Fruit fly (Drosophila melanogaster) whole organism, wandering third instar larva: Measurements from ENCODE around the gene Gfat2.

Experiments used
- Abd-B ChIP-seq: fragments of >200 bp; optimal IDR thresholded peaks from 2 replicates; lab custom pipeline; 2017; ENCODE audit warnings: missing biosample characterization, missing genetic modification characterization
- CG32264 ChIP-seq: fragments of 200-800 bp; sonication (Bioruptor generic); optimal IDR thresholded peaks from 2 replicates; lab custom pipeline; 2016; ENCODE audit warnings: missing biosample characterization, missing genetic modification characterization
- CG9705 ChIP-seq: fragments of 200-800 bp; sonication (Bioruptor generic); optimal IDR thresholded peaks from 2 replicates; lab custom pipeline; 2018; ENCODE audit warnings: missing biosample characterization, mild to moderate bottlenecking, missing genetic modification characterization
- CrebA ChIP-seq: fragments of 200-800 bp; sonication (Bioruptor generic); optimal IDR thresholded peaks from 2 replicates; lab custom pipeline; 2016; ENCODE audit warnings: missing biosample characterization, mild to moderate bottlenecking, missing genetic modification characterization, borderline replicate concordance
- Dfd ChIP-seq: fragments of >200 bp; optimal IDR thresholded peaks from 2 replicates; lab custom pipeline; 2017; ENCODE audit warnings: missing biosample characterization, missing genetic modification characterization
- Dif ChIP-seq: fragments of 200-275, 200-300 bp; sonication (Bioruptor generic); optimal IDR thresholded peaks from 2 replicates; lab custom pipeline; 2018; ENCODE audit warnings: missing biosample characterization, missing genetic modification characterization; ENCODE audit not compliant: partially characterized antibody
- GATAd ChIP-seq: sonication (Bioruptor generic); optimal IDR thresholded peaks from 2 replicates; lab custom pipeline; 2016; ENCODE audit warnings: missing biosample characterization, missing genetic modification characterization
- HLH106 ChIP-seq: fragments of 200-800 bp; optimal IDR thresholded peaks from 3 replicates; lab custom pipeline; 2019; ENCODE audit warnings: missing biosample characterization, mild to moderate bottlenecking, missing genetic modification characterization, moderate library complexity
- Hnf4 ChIP-seq: fragments of 200-800 bp; sonication (Bioruptor generic); optimal IDR thresholded peaks from 2 replicates; lab custom pipeline; 2016; ENCODE audit warnings: missing biosample characterization, mild to moderate bottlenecking, missing genetic modification characterization
- Hr78 ChIP-seq: fragments of >200 bp; optimal IDR thresholded peaks from 2 replicates; lab custom pipeline; 2017; ENCODE audit warnings: missing biosample characterization, missing genetic modification characterization
- Hr83 ChIP-seq: fragments of 200-300 bp; sonication (Bioruptor generic); optimal IDR thresholded peaks from 2 replicates; lab custom pipeline; 2016; ENCODE audit warnings: missing biosample characterization, mild to moderate bottlenecking, missing genetic modification characterization, moderate library complexity; ENCODE audit not compliant: poor library complexity, severe bottlenecking
- Jra ChIP-seq: sonication (Bioruptor generic); optimal IDR thresholded peaks from 2 replicates; lab custom pipeline; 2016; ENCODE audit warnings: missing biosample characterization, missing genetic modification characterization
- Mio ChIP-seq: sonication (Bioruptor generic); optimal IDR thresholded peaks from 2 replicates; lab custom pipeline; 2016; ENCODE audit warnings: missing biosample characterization, missing genetic modification characterization
- Myc ChIP-seq: fragments of >200 bp; optimal IDR thresholded peaks from 2 replicates; lab custom pipeline; 2017
- N ChIP-seq: fragments of >200 bp; optimal IDR thresholded peaks from 2 replicates; lab custom pipeline; 2018; ENCODE audit warnings: missing biosample characterization, missing external identifiers, missing genetic modification characterization
- OdsH ChIP-seq: fragments of 200-800 bp; sonication (Bioruptor generic); optimal IDR thresholded peaks from 2 replicates; lab custom pipeline; 2016; ENCODE audit warnings: missing biosample characterization, mild to moderate bottlenecking, missing genetic modification characterization
- Rel ChIP-seq, 2 experiments: fragments of 200-800 bp; sonication (Bioruptor generic) in 1 of 2; optimal IDR thresholded peaks; 2 replicates in 1 of 2; 3 replicates in 1 of 2; lab custom pipeline; 2016 to 2019; ENCODE audit warnings: mild to moderate bottlenecking in 2 of 2, missing biosample characterization in 2 of 2, missing genetic modification characterization in 2 of 2, moderate library complexity in 1 of 2
- Sp1 ChIP-seq: fragments of 200-800 bp; sonication (Bioruptor generic); optimal IDR thresholded peaks from 3 replicates; lab custom pipeline; 2019; ENCODE audit warnings: missing biosample characterization, mild to moderate bottlenecking, missing genetic modification characterization, moderate library complexity
- Vsx2 ChIP-seq: fragments of 200-300, 225-300 bp; sonication (Bioruptor generic); optimal IDR thresholded peaks from 2 replicates; lab custom pipeline; 2018; ENCODE audit warnings: missing biosample characterization, missing genetic modification characterization; ENCODE audit not compliant: partially characterized antibody
- br ChIP-seq: fragments of 200-800 bp; sonication (Bioruptor generic); optimal IDR thresholded peaks from 2 replicates; lab custom pipeline; 2016; ENCODE audit warnings: missing biosample characterization, missing genetic modification characterization
- brk ChIP-seq: fragments of 200-800 bp; sonication (Bioruptor generic); optimal IDR thresholded peaks from 2 replicates; lab custom pipeline; 2016; ENCODE audit warnings: missing biosample characterization, mild to moderate bottlenecking, missing genetic modification characterization
- dl ChIP-seq, 2 experiments: fragments of 175-275, 200-275 bp in 1 of 2; fragments of 200-275 bp in 1 of 2; sonication (Bioruptor generic); optimal IDR thresholded peaks; lab custom pipeline; 2018; ENCODE audit warnings: mild to moderate bottlenecking in 2 of 2, missing biosample characterization in 2 of 2, missing genetic modification characterization in 2 of 2, moderate library complexity in 2 of 2; ENCODE audit not compliant: partially characterized antibody in 2 of 2, insufficient read depth in 1 of 2
- dmrt93B ChIP-seq: fragments of 200-800 bp; sonication (Bioruptor generic); optimal IDR thresholded peaks from 2 replicates; lab custom pipeline; 2018; ENCODE audit warnings: missing biosample characterization, mild to moderate bottlenecking, missing genetic modification characterization
- dsf ChIP-seq: sonication (Bioruptor generic); optimal IDR thresholded peaks from 2 replicates; lab custom pipeline; 2016; ENCODE audit warnings: missing biosample characterization, missing genetic modification characterization, borderline replicate concordance
- ey ChIP-seq: fragments of 200-800 bp; sonication (Bioruptor generic); optimal IDR thresholded peaks from 2 replicates; lab custom pipeline; 2016; ENCODE audit warnings: missing biosample characterization, missing genetic modification characterization
- foxo ChIP-seq, 2 experiments: fragments of 200-800 bp; sonication (Bioruptor generic); optimal IDR thresholded peaks; 2 replicates in 1 of 2; 3 replicates in 1 of 2; lab custom pipeline; 2016 to 2017; ENCODE audit warnings: missing biosample characterization in 2 of 2, missing genetic modification characterization in 2 of 2
- fru ChIP-seq: fragments of 200-800 bp; sonication (Bioruptor generic); optimal IDR thresholded peaks from 3 replicates; lab custom pipeline; 2016; ENCODE audit warnings: missing biosample characterization, mild to moderate bottlenecking, missing genetic modification characterization
- h ChIP-seq: fragments of 200-800 bp; sonication (Bioruptor generic); optimal IDR thresholded peaks from 3 replicates; lab custom pipeline; 2016; ENCODE audit warnings: missing biosample characterization, mild to moderate bottlenecking, missing genetic modification characterization
- jim ChIP-seq: fragments of 175-275, 200-325 bp; sonication (Bioruptor generic); optimal IDR thresholded peaks from 2 replicates; lab custom pipeline; 2016; ENCODE audit warnings: missing biosample characterization, mild to moderate bottlenecking, missing genetic modification characterization
- lola ChIP-seq: fragments of >200 bp; optimal IDR thresholded peaks from 2 replicates; lab custom pipeline; 2017; ENCODE audit warnings: missing biosample characterization, missing genetic modification characterization
- pan ChIP-seq: fragments of >200 bp; optimal IDR thresholded peaks from 2 replicates; lab custom pipeline; 2017
- psq ChIP-seq: fragments of 200-800 bp; sonication (Bioruptor generic); optimal IDR thresholded peaks from 3 replicates; lab custom pipeline; 2017; ENCODE audit warnings: missing biosample characterization, mild to moderate bottlenecking, missing genetic modification characterization, moderate library complexity
- rgr ChIP-seq: fragments of 200-800 bp; sonication (Bioruptor generic); optimal IDR thresholded peaks from 3 replicates; lab custom pipeline; 2016; ENCODE audit warnings: missing biosample characterization, mild to moderate bottlenecking, missing genetic modification characterization
- sage ChIP-seq: fragments of 200-800 bp; sonication (Bioruptor generic); optimal IDR thresholded peaks from 2 replicates; lab custom pipeline; 2016; ENCODE audit warnings: missing biosample characterization, mild to moderate bottlenecking, missing genetic modification characterization
- sv ChIP-seq: fragments of 200-800 bp; sonication (Bioruptor generic); optimal IDR thresholded peaks from 3 replicates; lab custom pipeline; 2016; ENCODE audit warnings: missing biosample characterization, missing genetic modification characterization
- tai ChIP-seq: sonication (Bioruptor generic); optimal IDR thresholded peaks from 2 replicates; lab custom pipeline; 2016; ENCODE audit warnings: missing biosample characterization, missing genetic modification characterization
- usp ChIP-seq: fragments of >200 bp; optimal IDR thresholded peaks from 2 replicates; lab custom pipeline; 2017; ENCODE audit warnings: missing biosample characterization, missing genetic modification characterization
- woc ChIP-seq: sonication (Bioruptor generic); optimal IDR thresholded peaks from 2 replicates; lab custom pipeline; 2016; ENCODE audit warnings: missing biosample characterization, mild to moderate bottlenecking, missing genetic modification characterization

Gfat2 gene

dm6 chr3R:28335462-28335998 is 4.0 kb downstream of the Gfat2 start:
- no peak for TF ChIP-seq Vsx2 (GFP tag; lab: Kevin White, UChicago)
- TF ChIP-seq jim (GFP tag; lab: Kevin White, UChicago), result no peak
- peak; percentile 83 for TF ChIP-seq Hnf4 (GFP tag; lab: Kevin White, UChicago)
- peak; percentile 88 for TF ChIP-seq HLH106 (tag; lab: Kevin White, UChicago)
- no peak for TF ChIP-seq Dif
- TF ChIP-seq woc, result peak; percentile 57
- TF ChIP-seq br, result peak; percentile 76
- TF ChIP-seq CG32264 (GFP tag; lab: Kevin White, UChicago), result no peak
- TF ChIP-seq ey (GFP tag; lab: Kevin White, UChicago), result peak; percentile 80
- no peak for TF ChIP-seq Abd-B (GFP tag; lab: Kevin White, UChicago)
- TF ChIP-seq lola (GFP tag; lab: Kevin White, UChicago), result no peak
- TF ChIP-seq dmrt93B (GFP tag; lab: Kevin White, UChicago), result peak; percentile 74
- TF ChIP-seq CrebA (GFP tag; lab: Kevin White, UChicago), result no peak
- peak; percentile 64 for TF ChIP-seq OdsH (GFP tag; lab: Kevin White, UChicago)
- TF ChIP-seq usp (GFP tag; lab: Kevin White, UChicago), result no peak
- TF ChIP-seq Hr83 (GFP tag; lab: Kevin White, UChicago), result peak; percentile 62
- TF ChIP-seq psq (GFP tag; lab: Kevin White, UChicago), result peak; percentile 69
- no peak for TF ChIP-seq sage (GFP tag; lab: Kevin White, UChicago)
- TF ChIP-seq Jra (GFP tag; lab: Kevin White, UChicago), result peak; percentile 42
- TF ChIP-seq Sp1 (GFP tag; lab: Kevin White, UChicago), result peak; percentile 81
- no peak for TF ChIP-seq pan (lab: Kevin White, UChicago)
- peak; percentile 80 for TF ChIP-seq CG9705 (GFP tag; lab: Kevin White, UChicago)
- peak; percentile 54 for TF ChIP-seq GATAd
- TF ChIP-seq brk (GFP tag; lab: Kevin White, UChicago), result no peak
- peak in 1 of 2 experiments; percentile 84 for TF ChIP-seq foxo (GFP tag; optimal IDR thresholded peaks at IDR 0.05; lab: Kevin White, UChicago)
- TF ChIP-seq sv (GFP tag; lab: Kevin White, UChicago), result peak; percentile 77
- TF ChIP-seq Mio (GFP tag; lab: Kevin White, UChicago), result peak; percentile 41
- no peak for TF ChIP-seq Hr78
- no peak for TF ChIP-seq dsf (GFP tag; lab: Kevin White, UChicago)
- peak; percentile 76 for TF ChIP-seq fru (GFP tag; lab: Kevin White, UChicago)
- TF ChIP-seq tai (GFP tag; lab: Kevin White, UChicago), result no peak
- TF ChIP-seq rgr (GFP tag; lab: Kevin White, UChicago), result peak; percentile 80
- peak; percentile 80 for TF ChIP-seq h (GFP tag; lab: Kevin White, UChicago)
- TF ChIP-seq Dfd (GFP tag; lab: Kevin White, UChicago), result no peak
- TF ChIP-seq Rel (GFP tag; optimal IDR thresholded peaks at IDR 0.05; lab: Kevin White, UChicago), result no peak
- TF ChIP-seq Rel (tag; optimal IDR thresholded peaks at IDR 0.05; lab: Kevin White, UChicago), result peak; percentile 47
- TF ChIP-seq Myc (lab: Kevin White, UChicago), result peak; percentile 72
- no peak for TF ChIP-seq N (GFP tag; lab: Kevin White, UChicago)
- TF ChIP-seq dl (GFP tag; optimal IDR thresholded peaks at IDR 0.05; lab: Kevin White, UChicago; ENCODE audit: insufficient read depth in 1 of 2, partially characterized antibody in 2 of 2), result no peak

dm6 chr3R:28332674-28333421 is 6.7 kb downstream of the Gfat2 start:
- peak; percentile 40 for TF ChIP-seq psq (GFP tag; lab: Kevin White, UChicago)
- no peak for TF ChIP-seq Abd-B (GFP tag; lab: Kevin White, UChicago)
- TF ChIP-seq Rel (GFP tag; optimal IDR thresholded peaks at IDR 0.05; lab: Kevin White, UChicago), result no peak
- TF ChIP-seq Rel (tag; optimal IDR thresholded peaks at IDR 0.05; lab: Kevin White, UChicago), result peak; percentile 12
